Fruit fly (Drosophila melanogaster) whole organism, embryonic: Measurements from ENCODE around the gene Pep.
A peak's percentile ranks its signal among the peaks of the same experiment; 100 is the strongest.

Experiments
- Aef1 ChIP-seq: fragments of 200-800 bp; sonication (Bioruptor generic); IDR thresholded peaks from 3 replicates; pipeline ENCODE4 v1.3.6; 2022; ENCODE audit warnings: missing biosample characterization, missing genetic modification characterization
- Bdp1 ChIP-seq: fragments of 200-800 bp; sonication (Bioruptor generic); optimal IDR thresholded peaks from 3 replicates; lab custom pipeline; 2016; ENCODE audit warnings: missing biosample characterization, missing genetic modification characterization
- Blimp-1 ChIP-seq: fragments of 200-800 bp; sonication (Bioruptor generic); optimal IDR thresholded peaks from 3 replicates; lab custom pipeline; 2018; ENCODE audit warnings: missing biosample characterization, missing genetic modification characterization, mild to moderate bottlenecking, moderate library complexity, missing genetic modification reagents
- CG10959 ChIP-seq: fragments of 200-800 bp; sonication (Bioruptor generic); IDR thresholded peaks from 2 replicates; pipeline ENCODE4 v1.3.6; 2022; ENCODE audit warnings: missing biosample characterization, missing genetic modification characterization
- CG11093 ChIP-seq: fragments of 200-800 bp; sonication (Bioruptor generic); IDR thresholded peaks from 3 replicates; pipeline ENCODE4 v1.3.6; 2022; ENCODE audit warnings: missing biosample characterization, missing genetic modification characterization
- CG11456 ChIP-seq: fragments of 200-800 bp; sonication (Bioruptor generic); IDR thresholded peaks from 3 replicates; pipeline ENCODE4 v1.3.6; 2022; ENCODE audit warnings: missing biosample characterization, missing genetic modification characterization
- CG12659 ChIP-seq: fragments of 200-800 bp; sonication (Bioruptor generic); optimal IDR thresholded peaks from 3 replicates; lab custom pipeline; 2017; ENCODE audit warnings: mild to moderate bottlenecking, missing biosample characterization, missing genetic modification reagents, missing genetic modification characterization
- CG12942 ChIP-seq: fragments of 200-800 bp; sonication (Bioruptor generic); optimal IDR thresholded peaks from 3 replicates; lab custom pipeline; 2016; ENCODE audit warnings: missing biosample characterization, missing genetic modification characterization
- CG14014 ChIP-seq: fragments of 200-800 bp; sonication (Bioruptor generic); IDR thresholded peaks from 2 replicates; pipeline ENCODE4 v1.3.6; 2022; ENCODE audit warnings: missing biosample characterization, missing genetic modification characterization
- CG15269 ChIP-seq: fragments of 200-800 bp; sonication (Bioruptor generic); optimal IDR thresholded peaks from 2 replicates; lab custom pipeline; 2018; ENCODE audit warnings: missing biosample characterization, mild to moderate bottlenecking, missing genetic modification characterization, moderate library complexity
- CG1647 ChIP-seq: fragments of 200-800 bp; sonication (Bioruptor generic); optimal IDR thresholded peaks from 3 replicates; lab custom pipeline; 2016; ENCODE audit warnings: missing biosample characterization, missing genetic modification characterization
- CG1832 ChIP-seq: fragments of 200-800 bp; sonication (Bioruptor generic); optimal IDR thresholded peaks from 2 replicates; lab custom pipeline; 2017; ENCODE audit warnings: missing biosample characterization, mild to moderate bottlenecking, missing genetic modification characterization, inconsistent platforms
- CG2199 ChIP-seq: fragments of 200-800 bp; sonication (Bioruptor generic); IDR thresholded peaks from 3 replicates; pipeline ENCODE4 v1.3.6; 2022; ENCODE audit warnings: missing biosample characterization, missing genetic modification characterization
- CG3163 ChIP-seq: fragments of 200-800 bp; sonication (Bioruptor generic); optimal IDR thresholded peaks from 3 replicates; lab custom pipeline; 2016; ENCODE audit warnings: missing biosample characterization, missing genetic modification characterization
- CG32772 ChIP-seq: fragments of 200-800 bp; sonication (Bioruptor generic); IDR thresholded peaks from 2 replicates; pipeline ENCODE4 v1.3.6; 2022; ENCODE audit warnings: missing biosample characterization, missing genetic modification characterization
- CG3838 ChIP-seq: fragments of 200-800 bp; sonication (Bioruptor generic); optimal IDR thresholded peaks from 3 replicates; lab custom pipeline; 2016; ENCODE audit warnings: missing biosample characterization, missing genetic modification characterization
- CG4404 ChIP-seq: fragments of 200-800 bp; sonication (Bioruptor generic); IDR thresholded peaks from 2 replicates; pipeline ENCODE4 v1.3.6; 2022; ENCODE audit warnings: missing biosample characterization, missing genetic modification characterization
- CG4707 ChIP-seq: fragments of 200-800 bp; sonication (Bioruptor generic); optimal IDR thresholded peaks from 2 replicates; lab custom pipeline; 2018; ENCODE audit warnings: missing biosample characterization, mild to moderate bottlenecking, missing genetic modification characterization, moderate library complexity
- CG6272 ChIP-seq: fragments of 200-800 bp; sonication (Bioruptor generic); IDR thresholded peaks from 2 replicates; pipeline ENCODE4 v1.3.6; 2022; ENCODE audit warnings: missing biosample characterization, missing genetic modification characterization
- CG6689 ChIP-seq: fragments of 200-800 bp; sonication (Bioruptor generic); IDR thresholded peaks from 2 replicates; pipeline ENCODE4 v1.3.6; 2022; ENCODE audit warnings: missing biosample characterization, missing genetic modification characterization
- CG7271 ChIP-seq: fragments of 200-800 bp; sonication (Bioruptor generic); optimal IDR thresholded peaks from 2 replicates; lab custom pipeline; 2018; ENCODE audit warnings: missing biosample characterization, mild to moderate bottlenecking, missing genetic modification characterization, moderate library complexity
- CG9609 ChIP-seq: fragments of 200-800 bp; sonication (Bioruptor generic); optimal IDR thresholded peaks from 3 replicates; lab custom pipeline; 2016; ENCODE audit warnings: missing biosample characterization, missing genetic modification characterization
- CG9727 ChIP-seq: fragments of 200-800 bp; sonication (Bioruptor generic); optimal IDR thresholded peaks from 3 replicates; lab custom pipeline; 2017; ENCODE audit warnings: missing biosample characterization, mild to moderate bottlenecking, missing genetic modification characterization
- CkIIα-i1 ChIP-seq: fragments of 200-800 bp; sonication (Bioruptor generic); IDR thresholded peaks from 2 replicates; pipeline ENCODE4 v1.3.6; 2022; ENCODE audit warnings: missing biosample characterization, missing genetic modification characterization
- D ChIP-seq, 2 experiments: fragments of 200-800 bp in 1 of 2; fragments of >200 bp in 1 of 2; sonication (Bioruptor generic) in 1 of 2; optimal IDR thresholded peaks; 2 replicates in 1 of 2; 3 replicates in 1 of 2; lab custom pipeline; 2017; ENCODE audit warnings: mild to moderate bottlenecking in 1 of 2, missing biosample characterization in 1 of 2, missing genetic modification characterization in 1 of 2, missing genetic modification reagents in 1 of 2
- D19A ChIP-seq: fragments of 200-800 bp; optimal IDR thresholded peaks from 3 replicates; lab custom pipeline; 2019; ENCODE audit warnings: missing biosample characterization, mild to moderate bottlenecking, missing genetic modification characterization, moderate library complexity
- Elba2 ChIP-seq: fragments of 200-800 bp; sonication (Bioruptor generic); optimal IDR thresholded peaks from 3 replicates; lab custom pipeline; 2016; ENCODE audit warnings: missing biosample characterization, missing genetic modification characterization
- Hand ChIP-seq: fragments of 200-800 bp; sonication (Bioruptor generic); optimal IDR thresholded peaks from 2 replicates; lab custom pipeline; 2017; ENCODE audit warnings: mild to moderate bottlenecking, missing biosample characterization, missing genetic modification reagents, missing genetic modification characterization
- Hey ChIP-seq: fragments of 200-800 bp; sonication (Bioruptor generic); optimal IDR thresholded peaks from 3 replicates; lab custom pipeline; 2018; ENCODE audit warnings: missing biosample characterization, mild to moderate bottlenecking, missing genetic modification characterization
- HmgZ ChIP-seq: fragments of 200-800 bp; sonication (Bioruptor generic); optimal IDR thresholded peaks from 2 replicates; lab custom pipeline; 2018; ENCODE audit warnings: missing biosample characterization, mild to moderate bottlenecking, missing genetic modification characterization
- Oaz ChIP-seq: fragments of 200-800 bp; sonication (Bioruptor generic); IDR thresholded peaks from 2 replicates; pipeline ENCODE4 v1.3.6; 2022; ENCODE audit warnings: missing biosample characterization, missing genetic modification characterization
- Scr ChIP-seq: fragments of 200-800 bp; sonication (Bioruptor generic); IDR thresholded peaks from 2 replicates; pipeline ENCODE4 v1.3.6; 2022; ENCODE audit warnings: missing biosample characterization, missing genetic modification characterization; ENCODE audit not compliant: partially characterized antibody
- Sox100B ChIP-seq: fragments of 200-800 bp; sonication (Bioruptor generic); optimal IDR thresholded peaks from 3 replicates; lab custom pipeline; 2018; ENCODE audit warnings: missing biosample characterization, mild to moderate bottlenecking, missing genetic modification characterization
- bowl ChIP-seq: fragments of 200-800 bp; sonication (Bioruptor generic); IDR thresholded peaks from 2 replicates; pipeline ENCODE4 v1.3.6; 2022; ENCODE audit warnings: missing biosample characterization, missing genetic modification characterization
- chif ChIP-seq, 2 experiments: fragments of 200-800 bp; sonication (Bioruptor generic); optimal IDR thresholded peaks; 3 replicates each; lab custom pipeline; 2016; ENCODE audit warnings: missing biosample characterization in 2 of 2, missing genetic modification characterization in 2 of 2
- eve ChIP-seq, 2 experiments: fragments of >200 bp; optimal IDR thresholded peaks; 2 replicates each; lab custom pipeline; 2017; ENCODE audit warnings: missing biosample characterization in 2 of 2, missing genetic modification characterization in 2 of 2
- gce ChIP-seq: fragments of 200-800 bp; sonication (Bioruptor generic); IDR thresholded peaks from 3 replicates; pipeline ENCODE4 v1.3.6; 2022; ENCODE audit warnings: missing biosample characterization, missing genetic modification characterization
- nerfin-1 ChIP-seq: fragments of 200-800 bp; sonication (Bioruptor generic); optimal IDR thresholded peaks from 3 replicates; lab custom pipeline; 2019; ENCODE audit warnings: missing biosample characterization, mild to moderate bottlenecking, missing genetic modification characterization, moderate library complexity
- p53 ChIP-seq: fragments of 200-800 bp; sonication (Bioruptor generic); optimal IDR thresholded peaks from 2 replicates; lab custom pipeline; 2016; ENCODE audit warnings: missing biosample characterization, missing genetic modification characterization
- pho ChIP-seq: fragments of 200-800 bp; sonication (Bioruptor generic); optimal IDR thresholded peaks from 2 replicates; lab custom pipeline; 2016; ENCODE audit warnings: missing biosample characterization, missing genetic modification characterization
- pnt ChIP-seq: fragments of 200-800 bp; sonication (Bioruptor generic); optimal IDR thresholded peaks from 3 replicates; lab custom pipeline; 2016; ENCODE audit warnings: missing biosample characterization, missing genetic modification characterization
- prd ChIP-seq, 3 experiments: fragments of >200 bp in 2 of 3; fragments of 200-800 bp in 1 of 3; sonication (Bioruptor generic) in 1 of 3; optimal IDR thresholded peaks in 2 of 3; IDR thresholded peaks in 1 of 3; 2 replicates in 2 of 3; 3 replicates in 1 of 3; pipeline versions ENCODE4 v1.3.6 to Lab custom; 2017 to 2022; ENCODE audit warnings: missing biosample characterization in 1 of 3, missing genetic modification characterization in 1 of 3
- ro ChIP-seq: fragments of 200-800 bp; sonication (Bioruptor generic); IDR thresholded peaks from 2 replicates; pipeline ENCODE4 v1.3.6; 2022; ENCODE audit warnings: missing biosample characterization, missing genetic modification characterization
- run ChIP-seq: fragments of 200-800 bp; sonication (Bioruptor generic); optimal IDR thresholded peaks from 3 replicates; lab custom pipeline; 2018; ENCODE audit warnings: missing biosample characterization, mild to moderate bottlenecking, missing genetic modification characterization
- sd ChIP-seq: fragments of 200-800 bp; sonication (Bioruptor generic); optimal IDR thresholded peaks from 3 replicates; lab custom pipeline; 2018; ENCODE audit warnings: missing biosample characterization, mild to moderate bottlenecking, missing genetic modification characterization, moderate library complexity
- seq ChIP-seq: fragments of 200-800 bp; sonication (Bioruptor generic); IDR thresholded peaks from 2 replicates; pipeline ENCODE4 v1.3.6; 2022; ENCODE audit warnings: missing biosample characterization, missing genetic modification characterization
- ssp ChIP-seq: fragments of 200-800 bp; sonication (Bioruptor generic); IDR thresholded peaks from 2 replicates; pipeline ENCODE4 v1.3.6; 2022; ENCODE audit warnings: missing biosample characterization, missing genetic modification characterization
- tin ChIP-seq: fragments of 200-800 bp; sonication (Bioruptor generic); optimal IDR thresholded peaks from 3 replicates; lab custom pipeline; 2016; ENCODE audit warnings: missing biosample characterization, missing genetic modification characterization
- twi ChIP-seq: fragments of 200-800 bp; optimal IDR thresholded peaks from 2 replicates; lab custom pipeline; 2019; ENCODE audit warnings: missing biosample characterization, mild to moderate bottlenecking, missing genetic modification characterization, moderate library complexity
- unc-4 ChIP-seq: fragments of 200-800 bp; sonication (Bioruptor generic); IDR thresholded peaks from 2 replicates; pipeline ENCODE4 v1.3.6; 2022; ENCODE audit warnings: missing biosample characterization, missing genetic modification characterization; ENCODE audit not compliant: partially characterized antibody

Pep gene

dm6 chr3L:17655837-17656308 lies 11.0 kb upstream of the Pep start (continued):
- no peak for TF ChIP-seq CG1647 (GFP tag; lab: Kevin White, UChicago)
- TF ChIP-seq D19A (tag; lab: Kevin White, UChicago) = no peak
- TF ChIP-seq Hey (tag; lab: Kevin White, UChicago) = peak; percentile 68
- TF ChIP-seq bowl (GFP tag; lab: Robert Waterston, UW) = peak; percentile 60; the same call in 1 of the 2 replicates
- no peak for TF ChIP-seq prd (optimal IDR thresholded peaks at IDR 0.05; lab: Kevin White, UChicago)
- no peak for TF ChIP-seq prd (GFP tag; IDR thresholded peaks at IDR 0.05; lab: Robert Waterston, UW)
- TF ChIP-seq Blimp-1 (GFP tag; lab: Kevin White, UChicago) = peak; percentile 25
- TF ChIP-seq CkIIα-i1 (GFP tag; lab: Robert Waterston, UW) = no peak
- TF ChIP-seq CG1832 (GFP tag; lab: Kevin White, UChicago) = no peak
- TF ChIP-seq CG4404 = no peak
- TF ChIP-seq ro = no peak
- TF ChIP-seq HmgZ (tag; lab: Kevin White, UChicago) = peak; percentile 49
- no peak for TF ChIP-seq CG32772 (GFP tag; lab: Robert Waterston, UW)
- TF ChIP-seq run (tag; lab: Kevin White, UChicago) = no peak
- no peak for TF ChIP-seq twi
- no peak for TF ChIP-seq Oaz (GFP tag; lab: Robert Waterston, UW)
- TF ChIP-seq ssp (GFP tag; lab: Robert Waterston, UW) = no peak
- TF ChIP-seq CG3163 (GFP tag; lab: Kevin White, UChicago) = no peak
- TF ChIP-seq CG12942 (GFP tag; lab: Kevin White, UChicago) = no peak
- TF ChIP-seq unc-4 = no peak
- TF ChIP-seq CG7271 = no peak
- TF ChIP-seq CG14014 (GFP tag; lab: Robert Waterston, UW) = peak; percentile 27; the same call in 1 of the 2 replicates
- peak; percentile 54; the same call in 1 of the 3 replicates for TF ChIP-seq CG2199 (GFP tag; lab: Robert Waterston, UW)
- TF ChIP-seq Scr (GFP tag; lab: Robert Waterston, UW) = no peak
- no peak for TF ChIP-seq gce (GFP tag; lab: Robert Waterston, UW)
- TF ChIP-seq CG9609 (GFP tag; lab: Kevin White, UChicago) = no peak
- no peak for TF ChIP-seq p53 (GFP tag; lab: Kevin White, UChicago)
- TF ChIP-seq CG6689 (GFP tag; lab: Robert Waterston, UW) = no peak
- peak; percentile 17 for TF ChIP-seq Sox100B (GFP tag; lab: Kevin White, UChicago)
- peak; percentile 17 for TF ChIP-seq CG4707 (GFP tag; lab: Kevin White, UChicago)
- TF ChIP-seq CG3838 (GFP tag; lab: Kevin White, UChicago) = no peak
- TF ChIP-seq pnt (GFP tag; lab: Kevin White, UChicago) = no peak
- TF ChIP-seq chif (GFP tag; optimal IDR thresholded peaks at IDR 0.05; lab: Kevin White, UChicago) = no peak
- no peak for TF ChIP-seq CG6272
- TF ChIP-seq tin (GFP tag; lab: Kevin White, UChicago) = no peak
- TF ChIP-seq CG9727 (GFP tag; lab: Kevin White, UChicago) = peak; percentile 31
- no peak for TF ChIP-seq CG10959 (GFP tag; lab: Robert Waterston, UW)
- TF ChIP-seq eve (GFP tag; optimal IDR thresholded peaks at IDR 0.05; lab: Kevin White, UChicago) = no peak
- no peak for TF ChIP-seq CG11456 (GFP tag; lab: Robert Waterston, UW)
- no peak for TF ChIP-seq Elba2 (GFP tag; lab: Kevin White, UChicago)
- TF ChIP-seq nerfin-1 (tag; lab: Kevin White, UChicago) = peak; percentile 23
- peak; percentile 38 for TF ChIP-seq CG12659 (GFP tag; lab: Kevin White, UChicago)
- TF ChIP-seq Aef1 = no peak
- TF ChIP-seq seq (GFP tag; lab: Robert Waterston, UW) = peak; percentile 54; the same call in 1 of the 2 replicates
- no peak for TF ChIP-seq D (optimal IDR thresholded peaks at IDR 0.05; lab: Kevin White, UChicago)
- peak; percentile 8 for TF ChIP-seq D (GFP tag; optimal IDR thresholded peaks at IDR 0.05; lab: Kevin White, UChicago)
- peak; percentile 32 for TF ChIP-seq pho (GFP tag; lab: Kevin White, UChicago)
- TF ChIP-seq Hand = peak; percentile 37
- TF ChIP-seq CG11093 = no peak
- TF ChIP-seq CG15269 = peak; percentile 24
- no peak for TF ChIP-seq Bdp1 (GFP tag; lab: Kevin White, UChicago)
- TF ChIP-seq sd = peak; percentile 35
